Worm (Caenorhabditis elegans) whole organism, L2 larva: ENCODE data around the gene lpr-3.

ENCODE experiments used
- C34F6.9 ChIP-seq: fragments of 150-350 bp; optimal IDR thresholded peaks from 2 replicates; lab custom pipeline; 2014; ENCODE audit warnings: missing biosample characterization, missing genetic modification characterization
- F13H6.1 ChIP-seq: sonication (generic microtip); optimal IDR thresholded peaks from 2 replicates; lab custom pipeline; 2016; ENCODE audit warnings: missing genetic modification characterization, missing compliant biosample characterization
- R02D3.7 ChIP-seq: fragments of 150-350 bp; optimal IDR thresholded peaks from 2 replicates; lab custom pipeline; 2014; ENCODE audit warnings: missing biosample characterization, missing genetic modification characterization
- Y55F3AM.14 ChIP-seq: fragments of 200-800 bp; sonication (Bioruptor generic); optimal IDR thresholded peaks from 2 replicates; lab custom pipeline; 2018; ENCODE audit warnings: mild to moderate bottlenecking, missing genetic modification characterization, missing compliant biosample characterization
- ZK546.5 ChIP-seq: sonication (generic microtip); optimal IDR thresholded peaks from 2 replicates; lab custom pipeline; 2017; ENCODE audit warnings: missing biosample characterization, missing genetic modification characterization
- aly-2 ChIP-seq: fragments of 150-350 bp; optimal IDR thresholded peaks from 2 replicates; lab custom pipeline; 2014; ENCODE audit warnings: missing biosample characterization, missing genetic modification characterization
- ama-1 ChIP-seq: fragments of 150-350 bp; optimal IDR thresholded peaks from 2 replicates; lab custom pipeline; 2018; ENCODE audit warnings: inconsistent platforms
- blmp-1 ChIP-seq: sonication (generic microtip); optimal IDR thresholded peaks from 2 replicates; lab custom pipeline; 2017; ENCODE audit warnings: missing genetic modification characterization, mild to moderate bottlenecking, missing compliant biosample characterization, antibody characterized with exemption, moderate library complexity; ENCODE audit not compliant: insufficient read depth
- ceh-16 ChIP-seq: fragments of 150-350 bp; optimal IDR thresholded peaks from 2 replicates; lab custom pipeline; 2014; ENCODE audit warnings: missing biosample characterization, missing genetic modification characterization
- ceh-82 ChIP-seq: fragments of 150-350 bp; optimal IDR thresholded peaks from 2 replicates; lab custom pipeline; 2014; ENCODE audit warnings: missing biosample characterization, missing genetic modification characterization
- crh-2 ChIP-seq: sonication (generic microtip); optimal IDR thresholded peaks from 2 replicates; lab custom pipeline; 2017; ENCODE audit warnings: missing biosample characterization, missing genetic modification characterization
- dmd-4 ChIP-seq: sonication (generic microtip); optimal IDR thresholded peaks from 2 replicates; lab custom pipeline; 2017; ENCODE audit warnings: missing biosample characterization, missing genetic modification characterization
- egl-27 ChIP-seq: sonication (generic microtip); optimal IDR thresholded peaks from 3 replicates; lab custom pipeline; 2017; ENCODE audit warnings: missing biosample characterization, missing genetic modification reagents, missing genetic modification characterization
- elt-3 ChIP-seq: sonication (generic microtip); optimal IDR thresholded peaks from 2 replicates; lab custom pipeline; 2017; ENCODE audit warnings: missing biosample characterization, missing genetic modification characterization
- fos-1 ChIP-seq: fragments of 150-350 bp; optimal IDR thresholded peaks from 2 replicates; lab custom pipeline; 2014; ENCODE audit warnings: missing biosample characterization, missing genetic modification characterization
- gmeb-1 ChIP-seq: fragments of 150-350 bp; optimal IDR thresholded peaks from 2 replicates; lab custom pipeline; 2014; ENCODE audit warnings: missing biosample characterization, missing genetic modification characterization
- lin-13 ChIP-seq: fragments of 150-350 bp; optimal IDR thresholded peaks from 2 replicates; lab custom pipeline; 2014; ENCODE audit warnings: missing biosample characterization, missing genetic modification reagents, missing genetic modification characterization
- lsy-2 ChIP-seq, 2 experiments: fragments of 150-350 bp in 1 of 2; sonication (generic microtip) in 1 of 2; optimal IDR thresholded peaks; 2 replicates each; lab custom pipeline; 2014 to 2017; ENCODE audit warnings: missing biosample characterization in 2 of 2, missing genetic modification characterization in 2 of 2
- mab-5 ChIP-seq: fragments of 150-350 bp; optimal IDR thresholded peaks from 2 replicates; lab custom pipeline; 2014; ENCODE audit warnings: missing biosample characterization, missing genetic modification characterization
- mbf-1 ChIP-seq: sonication (generic microtip); optimal IDR thresholded peaks from 2 replicates; lab custom pipeline; 2017; ENCODE audit warnings: missing biosample characterization, missing genetic modification characterization
- mdl-1 ChIP-seq, 2 experiments: fragments of 150-350 bp in 1 of 2; sonication (generic microtip) in 1 of 2; optimal IDR thresholded peaks; 2 replicates each; lab custom pipeline; 2017; ENCODE audit warnings: missing biosample characterization in 2 of 2, missing genetic modification characterization in 2 of 2
- nhr-10 ChIP-seq: sonication (generic microtip); optimal IDR thresholded peaks from 2 replicates; lab custom pipeline; 2017; ENCODE audit warnings: missing biosample characterization, missing genetic modification characterization
- nhr-12 ChIP-seq: fragments of 150-350 bp; optimal IDR thresholded peaks from 2 replicates; lab custom pipeline; 2014; ENCODE audit warnings: missing biosample characterization, missing genetic modification characterization
- nhr-129 ChIP-seq: fragments of 150-350 bp; optimal IDR thresholded peaks from 2 replicates; lab custom pipeline; 2014; ENCODE audit warnings: missing biosample characterization, missing genetic modification characterization
- nhr-21 ChIP-seq: fragments of 150-350 bp; optimal IDR thresholded peaks from 2 replicates; lab custom pipeline; 2014; ENCODE audit warnings: missing biosample characterization, missing genetic modification characterization
- nhr-237 ChIP-seq: fragments of 150-350 bp; optimal IDR thresholded peaks from 2 replicates; lab custom pipeline; 2014; ENCODE audit warnings: missing biosample characterization, missing genetic modification characterization
- nhr-25 ChIP-seq: fragments of 150-350 bp; sonication (generic microtip); optimal IDR thresholded peaks from 3 replicates; lab custom pipeline; 2014; ENCODE audit warnings: missing biosample characterization, missing genetic modification characterization
- nhr-6 ChIP-seq: fragments of 150-350 bp; optimal IDR thresholded peaks from 2 replicates; lab custom pipeline; 2014; ENCODE audit warnings: missing biosample characterization, missing genetic modification characterization
- nhr-77 ChIP-seq: fragments of 150-350 bp; optimal IDR thresholded peaks from 2 replicates; lab custom pipeline; 2014; ENCODE audit warnings: missing biosample characterization, missing genetic modification characterization
- peb-1 ChIP-seq: fragments of 150-350 bp; optimal IDR thresholded peaks from 2 replicates; lab custom pipeline; 2014; ENCODE audit warnings: missing biosample characterization, missing genetic modification characterization
- sem-4 ChIP-seq: fragments of 150-350 bp; optimal IDR thresholded peaks from 2 replicates; lab custom pipeline; 2014; ENCODE audit warnings: missing biosample characterization, missing genetic modification reagents, missing genetic modification characterization
- skn-1 ChIP-seq: sonication (generic microtip); optimal IDR thresholded peaks from 2 replicates; lab custom pipeline; 2017; ENCODE audit warnings: missing biosample characterization, missing genetic modification characterization
- sma-3 ChIP-seq: sonication (generic microtip); optimal IDR thresholded peaks from 2 replicates; lab custom pipeline; 2016; ENCODE audit warnings: missing genetic modification reagents, missing genetic modification characterization, missing compliant biosample characterization
- snpc-4 ChIP-seq: fragments of 150-350 bp; optimal IDR thresholded peaks from 2 replicates; lab custom pipeline; 2014; ENCODE audit warnings: missing biosample characterization, missing genetic modification characterization
- unc-39 ChIP-seq: fragments of 150-350 bp; optimal IDR thresholded peaks from 2 replicates; lab custom pipeline; 2014; ENCODE audit warnings: missing biosample characterization, missing genetic modification characterization
- unc-55 ChIP-seq: fragments of 150-350 bp; sonication (generic microtip); optimal IDR thresholded peaks from 3 replicates; lab custom pipeline; 2014; ENCODE audit warnings: missing biosample characterization, missing genetic modification reagents, missing genetic modification characterization
- unc-62 ChIP-seq: fragments of 150-350 bp; optimal IDR thresholded peaks from 2 replicates; lab custom pipeline; 2014; ENCODE audit warnings: missing biosample characterization, missing genetic modification reagents, missing genetic modification characterization
- ztf-11 ChIP-seq: sonication (generic microtip); optimal IDR thresholded peaks from 2 replicates; lab custom pipeline; 2017; ENCODE audit warnings: missing biosample characterization, missing genetic modification characterization

Gene lpr-3

DNA sequence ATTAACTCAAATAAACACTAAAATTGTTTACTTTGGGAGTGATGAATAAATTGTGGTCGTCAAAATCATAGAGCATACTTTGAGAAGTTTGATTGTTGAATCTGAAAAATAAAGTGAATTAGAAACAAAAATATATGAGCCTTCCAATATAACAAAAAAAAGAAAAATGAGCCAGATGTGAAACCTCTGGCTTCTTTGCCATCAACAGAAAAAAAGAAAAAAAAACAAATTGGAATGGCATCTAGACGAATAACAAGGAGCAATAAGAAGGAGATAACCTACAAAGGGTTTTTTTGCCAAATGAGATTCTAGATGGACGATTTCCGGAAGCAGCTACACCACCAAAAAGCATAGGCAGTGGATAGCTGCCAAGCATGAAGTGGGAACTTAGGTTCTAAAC lies 46.6 kb upstream of the lpr-3 start, which contains the start of gene F58A3.4:
Gene F58A3.4, minus strand, starts transcription at position 101 of the 400 bp plus-strand sequence.
- no peak for TF ChIP-seq Y55F3AM.14 (GFP tag; lab: Kevin White, UChicago)
- TF ChIP-seq peb-1: no peak
- TF ChIP-seq gmeb-1 (tag; lab: Kevin White, UChicago): no peak
- TF ChIP-seq ceh-16 (tag; lab: Kevin White, UChicago): no peak
- no peak for TF ChIP-seq ama-1 (lab: Kevin White, UChicago)
- TF ChIP-seq mdl-1 (tag; optimal IDR thresholded peaks at IDR 0.05; lab: Kevin White, UChicago): no peak
- TF ChIP-seq crh-2 (tag; lab: Kevin White, UChicago): no peak
- no peak for TF ChIP-seq fos-1
- TF ChIP-seq F13H6.1 (tag; lab: Kevin White, UChicago): no peak
- no peak for TF ChIP-seq mab-5 (tag; lab: Kevin White, UChicago)
- TF ChIP-seq blmp-1 (tag; lab: Kevin White, UChicago): no peak
- TF ChIP-seq unc-55: no peak
- TF ChIP-seq nhr-12 (tag; lab: Kevin White, UChicago): no peak
- no peak for TF ChIP-seq ztf-11 (tag; lab: Kevin White, UChicago)
- no peak for TF ChIP-seq unc-62
- TF ChIP-seq nhr-237 (tag; lab: Kevin White, UChicago): no peak
- no peak for TF ChIP-seq nhr-10 (tag; lab: Kevin White, UChicago)
- TF ChIP-seq nhr-21: no peak
- no peak for TF ChIP-seq snpc-4

DNA sequence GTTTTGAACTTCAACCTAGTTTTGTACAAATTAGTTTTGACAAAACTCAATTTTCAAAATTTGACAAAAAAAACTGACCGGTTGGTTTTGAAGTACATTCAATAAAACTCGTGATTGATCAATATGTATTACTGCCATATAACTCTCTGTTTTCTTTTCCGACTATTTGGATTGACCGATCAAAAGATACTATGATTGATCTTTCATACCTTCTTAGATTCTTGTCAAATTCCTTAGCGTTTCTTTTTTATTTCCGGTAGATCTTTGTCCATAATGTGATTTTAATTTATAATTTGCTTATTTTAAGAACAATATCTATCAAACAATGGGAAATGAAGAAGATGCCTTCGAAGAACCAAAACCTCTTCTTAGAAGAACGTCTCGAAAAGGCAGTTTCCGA lies 44.9 kb upstream of the lpr-3 start, which contains the start of gene F58A3.3:
Gene F58A3.3, plus strand, starts transcription at position 301 of the 400 bp plus-strand sequence.
- TF ChIP-seq skn-1: no peak
- TF ChIP-seq sma-3 (GFP tag; lab: Kevin White, UChicago): no peak
- no peak for TF ChIP-seq lsy-2 (tag; optimal IDR thresholded peaks at IDR 0.05; lab: Kevin White, UChicago)
- TF ChIP-seq aly-2 (tag; lab: Kevin White, UChicago): no peak
- TF ChIP-seq ztf-11 (tag; lab: Kevin White, UChicago): no peak
- TF ChIP-seq mab-5 (tag; lab: Kevin White, UChicago): no peak
- no peak for TF ChIP-seq nhr-237 (tag; lab: Kevin White, UChicago)
- TF ChIP-seq nhr-6: no peak
- no peak for TF ChIP-seq blmp-1 (tag; lab: Kevin White, UChicago)
- no peak for TF ChIP-seq dmd-4 (tag; lab: Kevin White, UChicago)
- no peak for TF ChIP-seq C34F6.9 (tag; lab: Kevin White, UChicago)
- no peak for TF ChIP-seq unc-39 (tag; lab: Kevin White, UChicago)
- TF ChIP-seq fos-1: no peak
- no peak for TF ChIP-seq nhr-77

DNA sequence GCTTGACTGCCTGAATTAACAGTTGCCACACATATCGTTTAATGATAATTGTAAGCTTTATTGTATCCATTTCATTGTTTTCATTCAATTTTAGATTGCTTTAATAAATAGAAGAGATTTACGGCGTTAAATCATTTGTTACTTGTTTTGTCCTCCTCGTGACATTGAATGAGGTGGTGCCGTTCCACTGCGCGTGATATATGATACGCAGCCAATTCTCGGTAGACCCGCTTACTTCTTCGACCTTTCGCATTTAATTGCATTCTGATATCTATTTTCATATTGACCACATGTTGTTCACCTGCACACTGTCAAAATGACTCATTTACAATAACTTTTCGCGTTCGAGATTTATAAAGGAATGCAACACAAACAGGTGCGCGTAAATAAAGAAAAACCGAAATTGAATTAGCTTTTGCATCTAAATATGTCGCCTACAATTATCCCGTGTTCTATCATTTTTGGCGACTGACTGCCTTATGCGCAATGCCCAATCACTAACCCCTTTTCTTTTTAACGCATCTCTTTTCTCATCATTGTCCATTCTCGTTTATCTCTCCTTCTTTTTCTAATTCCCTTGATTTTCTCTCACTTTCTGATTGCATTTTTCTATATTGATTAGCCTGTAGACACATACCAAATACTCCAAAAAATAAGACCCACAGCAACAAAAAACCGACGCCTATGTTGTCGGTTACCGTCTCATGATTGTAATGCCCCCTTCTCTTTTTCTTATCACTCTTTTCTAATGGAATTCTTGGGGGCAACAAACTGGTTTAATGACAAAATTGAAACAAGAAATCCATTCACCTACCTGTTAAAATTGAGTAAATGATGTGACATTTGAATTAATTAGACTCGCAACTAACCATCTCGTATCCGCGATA lies 42.6 kb upstream of the lpr-3 start:
- TF ChIP-seq mab-5 (tag; lab: Kevin White, UChicago) (no peak), egl-27 (tag; lab: Kevin White, UChicago) (peak; percentile 35), F13H6.1 (tag; lab: Kevin White, UChicago) (no peak), sem-4 (tag; lab: Kevin White, UChicago) (no peak), blmp-1 (tag; lab: Kevin White, UChicago) (peak; percentile 21), ama-1 (lab: Kevin White, UChicago) (no peak), gmeb-1 (tag; lab: Kevin White, UChicago) (peak; percentile 29), unc-62 (peak; percentile 1), nhr-21 (peak; percentile 4), nhr-25 (tag; lab: Kevin White, UChicago) (peak; percentile 43), lsy-2 (tag; optimal IDR thresholded peaks at IDR 0.05; lab: Kevin White, UChicago) (no peak), ZK546.5 (tag; lab: Kevin White, UChicago) (no peak), mbf-1 (tag; lab: Kevin White, UChicago) (no peak), unc-39 (tag; lab: Kevin White, UChicago) (no peak), R02D3.7 (tag; lab: Kevin White, UChicago) (no peak), crh-2 (tag; lab: Kevin White, UChicago) (no peak), nhr-6 (no peak), sma-3 (GFP tag; lab: Kevin White, UChicago) (peak; percentile 20), dmd-4 (tag; lab: Kevin White, UChicago) (no peak), lin-13 (no peak), elt-3 (tag; lab: Kevin White, UChicago) (no peak), ceh-82 (tag; lab: Kevin White, UChicago) (no peak), nhr-12 (tag; lab: Kevin White, UChicago) (no peak), nhr-129 (tag; lab: Kevin White, UChicago) (peak; percentile 0), Y55F3AM.14 (GFP tag; lab: Kevin White, UChicago) (no peak)
